Fruit fly (Drosophila melanogaster): ENCODE results near the gene poe.

The poe gene

dm6 chr2L:8099615-8100375 is 28.4 kb upstream of the poe start (continued):
- 0 out of 3 replicates have a peak, but pooled peaks have one; percentile 48 for TF ChIP-seq CG6791 (GFP tag; IDR thresholded peaks at IDR 0.05; ENCODE audit: partially characterized antibody)
- no peak for TF ChIP-seq jing (GFP tag; optimal IDR thresholded peaks at IDR 0.05)
- peak; percentile 75 for TF ChIP-seq abd-A (tag; optimal IDR thresholded peaks at IDR 0.05)
- 0 out of 2 replicates have a peak, but pooled peaks have one; percentile 31 for TF ChIP-seq CG42726 (GFP tag; IDR thresholded peaks at IDR 0.05; ENCODE audit: partially characterized antibody)
- TF ChIP-seq Oaz (GFP tag; IDR thresholded peaks at IDR 0.05): 0 out of 2 replicates have a peak, but pooled peaks have one; percentile 20
- no peak for TF ChIP-seq HLH4C (GFP tag; IDR thresholded peaks at IDR 0.05; ENCODE audit: partially characterized antibody)
- TF ChIP-seq zf30C (GFP tag; optimal IDR thresholded peaks at IDR 0.05): no peak
- peak; percentile 32; the same call in 1 of the 2 replicates for TF ChIP-seq Ptx1 (GFP tag; IDR thresholded peaks at IDR 0.05)
- TF ChIP-seq chif (GFP tag; optimal IDR thresholded peaks at IDR 0.05): peak in 1 of 2 experiments; percentile 4
- 0 out of 3 replicates have a peak, but pooled peaks have one; percentile 24 for TF ChIP-seq CG11695 (GFP tag; IDR thresholded peaks at IDR 0.05)
- TF ChIP-seq Scr (GFP tag; IDR thresholded peaks at IDR 0.05; ENCODE audit: partially characterized antibody): 0 out of 2 replicates have a peak, but pooled peaks have one; percentile 14
- peak; percentile 27 for TF ChIP-seq mirr (GFP tag; optimal IDR thresholded peaks at IDR 0.05)
- TF ChIP-seq otp (GFP tag; IDR thresholded peaks at IDR 0.05): 0 out of 3 replicates have a peak, but pooled peaks have one; percentile 23
- TF ChIP-seq eve (GFP tag; optimal IDR thresholded peaks at IDR 0.05): peak in 1 of 2 experiments; percentile 38
- TF ChIP-seq Eip74EF (GFP tag; optimal IDR thresholded peaks at IDR 0.05): no peak

- TF ChIP-seq chinmo (GFP tag; IDR thresholded peaks at IDR 0.05; ENCODE audit: partially characterized antibody) (peak; percentile 67; the same call in 1 of the 4 replicates), Usf (GFP tag; optimal IDR thresholded peaks at IDR 0.05) (no peak), gsb-n (tag; optimal IDR thresholded peaks at IDR 0.05) (no peak), odd (GFP tag; optimal IDR thresholded peaks at IDR 0.05) (no peak), Camta (GFP tag; optimal IDR thresholded peaks at IDR 0.05) (no peak), Rfx (GFP tag; IDR thresholded peaks at IDR 0.05) (0 out of 2 replicates have a peak, but pooled peaks have one; percentile 10), CG32767 (GFP tag; IDR thresholded peaks at IDR 0.05) (no peak), cad (GFP tag; optimal IDR thresholded peaks at IDR 0.05) (no peak), CG8290 (GFP tag; optimal IDR thresholded peaks at IDR 0.05) (no peak), CG8290 (tag; optimal IDR thresholded peaks at IDR 0.05) (no peak), Ptx1 (GFP tag; IDR thresholded peaks at IDR 0.05) (no peak), zfh1 (GFP tag; IDR thresholded peaks at IDR 0.05) (no peak), crp (GFP tag; optimal IDR thresholded peaks at IDR 0.05) (no peak), crol (GFP tag; IDR thresholded peaks at IDR 0.05) (peak; percentile 28; the same call in 1 of the 2 replicates), Nf-YA (GFP tag; IDR thresholded peaks at IDR 0.05) (0 out of 2 replicates have a peak, but pooled peaks have one; percentile 7), CTCF (GFP tag; optimal IDR thresholded peaks at IDR 0.05) (no peak), CG11560 (tag; IDR thresholded peaks at IDR 0.05) (no peak), Vsx1 (GFP tag; optimal IDR thresholded peaks at IDR 0.05) (no peak), Lim3 (GFP tag; IDR thresholded peaks at IDR 0.05) (no peak), Sox100B (GFP tag; optimal IDR thresholded peaks at IDR 0.05) (no peak), sr (GFP tag; IDR thresholded peaks at IDR 0.05) (0 out of 3 replicates have a peak, but pooled peaks have one; percentile 3), CG13296 (GFP tag; optimal IDR thresholded peaks at IDR 0.05) (no peak), zen2 (GFP tag; IDR thresholded peaks at IDR 0.05; ENCODE audit: partially characterized antibody) (no peak), run (tag; optimal IDR thresholded peaks at IDR 0.05) (no peak), CG12769 (tag; optimal IDR thresholded peaks at IDR 0.05) (peak; percentile 73), GATAe (GFP tag; conservative IDR thresholded peaks at IDR 0.05) (no peak), CG13894 (tag; optimal IDR thresholded peaks at IDR 0.05) (no peak), CG12942 (GFP tag; optimal IDR thresholded peaks at IDR 0.05) (no peak), kah (GFP tag; optimal IDR thresholded peaks at IDR 0.05) (no peak), pum (GFP tag; optimal IDR thresholded peaks at IDR 0.05) (no peak), onecut (GFP tag; IDR thresholded peaks at IDR 0.05) (no peak), dpn (GFP tag; optimal IDR thresholded peaks at IDR 0.05) (no peak), ATbp (GFP tag; optimal IDR thresholded peaks at IDR 0.05) (no peak), Blimp-1 (GFP tag; optimal IDR thresholded peaks at IDR 0.05) (no peak)
Observed at dm6 chr2L:8099050-8099449, 27.6 kb upstream of the poe start.
